Worm (Caenorhabditis elegans) whole organism, L4/young adult: ENCODE measurements around the gene glf-1.

ENCODE experiments used
- dao-5 ChIP-seq: sonication (generic microtip); optimal IDR thresholded peaks from 2 replicates; lab custom pipeline; 2016; ENCODE audit warnings: missing genotype, missing genetic modification characterization, moderate library complexity, missing compliant biosample characterization
- him-1 ChIP-seq: sonication (generic microtip); optimal IDR thresholded peaks from 2 replicates; lab custom pipeline; 2016; ENCODE audit warnings: missing genotype, missing genetic modification reagents, missing genetic modification characterization, missing compliant biosample characterization

DNA sequence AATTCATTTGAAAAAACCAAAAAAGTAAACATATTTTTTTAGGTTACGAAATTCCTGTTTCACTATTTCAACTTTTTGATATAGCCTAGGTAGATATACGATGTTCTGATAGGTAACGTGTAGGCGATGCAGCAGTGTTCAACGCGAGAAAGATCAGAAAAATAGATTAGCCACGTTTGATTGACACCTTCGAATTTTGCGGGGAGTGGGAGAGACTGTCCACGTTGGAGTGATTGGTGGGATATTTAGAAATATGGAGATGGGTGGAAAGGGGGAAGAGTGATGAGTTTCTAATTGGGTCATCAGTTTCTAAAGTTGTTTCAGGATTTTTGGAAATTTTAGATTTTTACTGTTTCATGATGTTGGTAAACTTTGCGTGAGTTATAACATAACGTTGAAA, 37.5 kb downstream of the glf-1 start:
- TF ChIP-seq him-1 (tag; lab: Kevin White, UChicago) (no peak), dao-5 (tag; lab: Kevin White, UChicago) (no peak)
